Fruit fly (Drosophila melanogaster): ENCODE measurements around the gene dbr.

DNA sequence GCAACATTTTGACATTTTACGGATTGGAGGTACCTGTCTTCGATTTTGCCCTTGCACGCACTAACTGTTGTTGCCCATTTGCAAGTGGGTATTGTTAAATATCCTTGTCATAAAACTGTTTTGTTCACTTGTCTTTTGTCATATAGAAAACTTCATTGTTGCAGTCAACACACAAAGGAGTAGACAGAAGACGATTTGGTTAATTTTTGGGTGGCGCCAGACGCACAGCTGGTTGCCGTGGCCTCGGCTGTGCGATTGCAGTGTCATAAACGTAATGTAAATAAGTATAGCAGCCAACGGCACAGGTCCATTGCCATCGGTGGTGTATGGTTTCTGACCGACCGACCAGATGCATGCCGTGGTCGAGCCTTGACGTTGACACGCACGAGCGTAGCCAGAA is 25.1 kb downstream of the dbr start:
- no peak for TF ChIP-seq CG8478 (optimal IDR thresholded peaks at IDR 0.05)
- no peak for TF ChIP-seq CTCF (optimal IDR thresholded peaks at IDR 0.05)
